Worm (Caenorhabditis elegans): ENCODE results near the gene rpi-1.

rpi-1 gene

ce11 chrII:13951986-13952385 is 10.2 kb downstream of the rpi-1 start:
- TF ChIP-seq B0019.2 (GFP tag; conservative IDR thresholded peaks at IDR 0.05) (no peak), zfh-2 (GFP tag; conservative IDR thresholded peaks at IDR 0.05) (peak; percentile 77), rpc-1 (optimal IDR thresholded peaks at IDR 0.05) (no peak), rpc-1 (tag; optimal IDR thresholded peaks at IDR 0.05) (no peak), ekl-4 (GFP tag; IDR thresholded peaks at IDR 0.05) (no peak), Y53F4B.3 (GFP tag; IDR thresholded peaks at IDR 0.05) (no peak), sptf-2 (GFP tag; optimal IDR thresholded peaks at IDR 0.05) (no peak), egrh-3 (GFP tag; IDR thresholded peaks at IDR 0.05) (peak; percentile 66; the same call in 1 of the 2 replicates), somi-1 (GFP tag; optimal IDR thresholded peaks at IDR 0.05) (no peak), ztf-3 (GFP tag; optimal IDR thresholded peaks at IDR 0.05) (no peak), unc-130 (GFP tag; optimal IDR thresholded peaks at IDR 0.05) (no peak), tlf-1 (GFP tag; optimal IDR thresholded peaks at IDR 0.05) (no peak), bed-1 (GFP tag; IDR thresholded peaks at IDR 0.05) (no peak), nfyb-1 (GFP tag; IDR thresholded peaks at IDR 0.05) (no peak), lin-26 (GFP tag; IDR thresholded peaks at IDR 0.05) (no peak), egl-18 (GFP tag; IDR thresholded peaks at IDR 0.05) (no peak)

DNA sequence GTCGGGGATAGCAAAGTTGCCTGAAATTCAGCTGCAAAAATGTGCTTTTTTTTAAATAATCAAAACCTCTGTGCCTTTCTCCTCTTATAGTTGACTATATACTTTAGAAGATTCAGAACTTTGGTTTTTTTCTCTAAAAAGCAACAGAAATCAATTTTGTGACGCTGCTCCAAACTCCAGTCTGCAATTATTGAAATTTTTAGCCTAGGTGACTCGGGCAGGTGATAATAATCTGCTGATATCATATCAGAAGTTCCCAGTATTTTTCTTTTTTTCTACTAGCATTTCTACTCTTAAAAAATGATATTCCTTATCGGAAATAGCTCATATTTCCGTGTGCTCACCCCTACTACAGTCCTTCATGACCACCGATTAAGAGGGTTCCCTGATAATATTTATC is 12.9 kb downstream of the rpi-1 start, which contains the start of gene sre-44:
TSS of gene sre-44 (plus strand) at position 301 of the 400 bp plus-strand sequence.
- TF ChIP-seq lag-1 (GFP tag; IDR thresholded peaks at IDR 0.05) (no peak), snpc-4 (GFP tag; optimal IDR thresholded peaks at IDR 0.05) (no peak), snpc-4 (tag; optimal IDR thresholded peaks at IDR 0.05) (no peak), unc-130 (GFP tag; optimal IDR thresholded peaks at IDR 0.05) (no peak), sdz-38 (tag; optimal IDR thresholded peaks at IDR 0.05) (no peak), F57C9.4 (tag; optimal IDR thresholded peaks at IDR 0.05) (no peak), athp-1 (tag; optimal IDR thresholded peaks at IDR 0.05) (no peak), lsy-27 (tag; optimal IDR thresholded peaks at IDR 0.05; ENCODE audit: borderline replicate concordance, insufficient read depth) (no peak), F10E7.11 (tag; optimal IDR thresholded peaks at IDR 0.05) (no peak), ztf-6 (GFP tag; IDR thresholded peaks at IDR 0.05) (no peak), bed-2 (GFP tag; IDR thresholded peaks at IDR 0.05) (no peak), attf-3 (GFP tag; conservative IDR thresholded peaks at IDR 0.05) (no peak), hlh-12 (tag; optimal IDR thresholded peaks at IDR 0.05) (no peak), F52B5.7 (tag; optimal IDR thresholded peaks at IDR 0.05) (no peak), madf-6 (GFP tag; IDR thresholded peaks at IDR 0.05) (no peak)

- TF ChIP-seq lin-26 (GFP tag; IDR thresholded peaks at IDR 0.05): peak; percentile 60; the same call in 1 of the 2 replicates
- peak; percentile 63 for TF ChIP-seq attf-6 (GFP tag; IDR thresholded peaks at IDR 0.05)
Observed at ce11 chrII:13948777-13949176, 13.4 kb downstream of the rpi-1 start.

- TF ChIP-seq snpc-3.4 (tag; optimal IDR thresholded peaks at IDR 0.05): peak; percentile 20
- TF ChIP-seq pbrm-1 (GFP tag; IDR thresholded peaks at IDR 0.05): peak; percentile 84
- 0 out of 2 replicates have a peak, but pooled peaks have one; percentile 27 for TF ChIP-seq hmg-20 (GFP tag; IDR thresholded peaks at IDR 0.05)
- TF ChIP-seq snpc-1.1 (tag; optimal IDR thresholded peaks at IDR 0.05; ENCODE audit: insufficient read depth): peak; percentile 87
- peak; percentile 86 for TF ChIP-seq snpc-4 (GFP tag; optimal IDR thresholded peaks at IDR 0.05)
- TF ChIP-seq snpc-4 (tag; optimal IDR thresholded peaks at IDR 0.05): peak; percentile 10 to 95 (median 86)
- peak; percentile 68 for TF ChIP-seq D2030.7 (GFP tag; IDR thresholded peaks at IDR 0.05)
- TF ChIP-seq hmg-1.2 (GFP tag; IDR thresholded peaks at IDR 0.05): 0 out of 2 replicates have a peak, but pooled peaks have one; percentile 4
- TF ChIP-seq mcd-1 (GFP tag; IDR thresholded peaks at IDR 0.05): peak; percentile 47; the same call in 1 of the 2 replicates
- peak; percentile 58 for TF ChIP-seq rcor-1 (GFP tag; IDR thresholded peaks at IDR 0.05)
- TF ChIP-seq attf-6 (GFP tag; IDR thresholded peaks at IDR 0.05): peak; percentile 88
- peak; percentile 11; the same call in 1 of the 2 replicates for TF ChIP-seq madf-8 (GFP tag; conservative IDR thresholded peaks at IDR 0.05)
- peak; percentile 77 for TF ChIP-seq madf-6 (GFP tag; IDR thresholded peaks at IDR 0.05)
- 0 out of 2 replicates have a peak, but pooled peaks have one; percentile 12 for TF ChIP-seq F33H1.4 (GFP tag; IDR thresholded peaks at IDR 0.05)
- 0 out of 2 replicates have a peak, but pooled peaks have one; percentile 10 for TF ChIP-seq lin-26 (GFP tag; IDR thresholded peaks at IDR 0.05)
Observed at ce11 chrII:13946455-13947093, 15.6 kb downstream of the rpi-1 start.
